Fruit fly (Drosophila melanogaster) whole organism, prepupa: Measurements from ENCODE around the gene dsd.

Experiments
- Blimp-1 ChIP-seq: fragments of 200-800 bp; sonication (Bioruptor generic); optimal IDR thresholded peaks from 3 replicates; lab custom pipeline; 2017; ENCODE audit warnings: missing biosample characterization, missing genetic modification characterization, mild to moderate bottlenecking, moderate library complexity, missing genetic modification reagents
- CG10631 ChIP-seq: fragments of 200-800 bp; sonication (Bioruptor generic); optimal IDR thresholded peaks from 2 replicates; lab custom pipeline; 2016; ENCODE audit warnings: missing biosample characterization, missing genetic modification characterization
- CG11294 ChIP-seq: fragments of 200-800 bp; sonication (Bioruptor generic); IDR thresholded peaks from 2 replicates; pipeline ENCODE4 v1.3.6; 2022; ENCODE audit warnings: missing biosample characterization, missing genetic modification characterization
- CG11762 ChIP-seq: fragments of 200-800 bp; sonication (Bioruptor generic); optimal IDR thresholded peaks from 3 replicates; lab custom pipeline; 2016; ENCODE audit warnings: missing biosample characterization, missing genetic modification characterization; ENCODE audit not compliant: insufficient read depth
- CG11902 ChIP-seq: fragments of 200-800 bp; sonication (Bioruptor generic); optimal IDR thresholded peaks from 3 replicates; lab custom pipeline; 2016; ENCODE audit warnings: missing biosample characterization, missing genetic modification characterization
- CG15336 ChIP-seq: fragments of 200-800 bp; sonication (Bioruptor generic); IDR thresholded peaks from 2 replicates; pipeline ENCODE4 v1.3.6; 2022; ENCODE audit warnings: missing biosample characterization, missing genetic modification characterization
- CG3032 ChIP-seq: fragments of 200-800 bp; optimal IDR thresholded peaks from 2 replicates; lab custom pipeline; 2019; ENCODE audit warnings: missing biosample characterization, mild to moderate bottlenecking, missing genetic modification characterization, moderate library complexity
- CG31627 ChIP-seq: fragments of 200-800 bp; sonication (Bioruptor generic); optimal IDR thresholded peaks from 3 replicates; lab custom pipeline; 2016; ENCODE audit warnings: missing biosample characterization, missing genetic modification characterization
- CG34406 ChIP-seq: fragments of 200-800 bp; sonication (Bioruptor generic); optimal IDR thresholded peaks from 3 replicates; lab custom pipeline; 2016; ENCODE audit warnings: missing biosample characterization, missing genetic modification characterization
- CG3919 ChIP-seq: fragments of 200-800 bp; sonication (Bioruptor generic); optimal IDR thresholded peaks from 3 replicates; lab custom pipeline; 2016; ENCODE audit warnings: missing biosample characterization, missing genetic modification characterization
- CG4318 ChIP-seq: fragments of 200-800 bp; sonication (Bioruptor generic); optimal IDR thresholded peaks from 3 replicates; lab custom pipeline; 2017; ENCODE audit warnings: missing biosample characterization, mild to moderate bottlenecking, missing genetic modification characterization
- CG6163 ChIP-seq: fragments of 200-800 bp; sonication (Bioruptor generic); IDR thresholded peaks from 3 replicates; pipeline ENCODE4 v1.3.6; 2022; ENCODE audit warnings: missing biosample characterization, missing genetic modification characterization
- CG6276 ChIP-seq: fragments of 200-800 bp; sonication (Bioruptor generic); optimal IDR thresholded peaks from 2 replicates; lab custom pipeline; 2017; ENCODE audit warnings: missing biosample characterization, mild to moderate bottlenecking, missing genetic modification characterization
- CG6792 ChIP-seq: fragments of 200-800 bp; sonication (Bioruptor generic); optimal IDR thresholded peaks from 3 replicates; lab custom pipeline; 2016; ENCODE audit warnings: missing biosample characterization, missing genetic modification characterization
- CG6808 ChIP-seq: fragments of 200-800 bp; sonication (Bioruptor generic); optimal IDR thresholded peaks from 3 replicates; lab custom pipeline; 2017; ENCODE audit warnings: missing biosample characterization, missing genetic modification characterization, mild to moderate bottlenecking, moderate library complexity, missing genetic modification reagents
- CG6854 ChIP-seq: fragments of 200-800 bp; sonication (Bioruptor generic); optimal IDR thresholded peaks from 2 replicates; lab custom pipeline; 2017; ENCODE audit warnings: missing biosample characterization, mild to moderate bottlenecking, missing genetic modification characterization
- CG8319 ChIP-seq: fragments of 200-800 bp; sonication (Bioruptor generic); optimal IDR thresholded peaks from 3 replicates; lab custom pipeline; 2016; ENCODE audit warnings: missing biosample characterization, missing genetic modification characterization
- CG8632 ChIP-seq: fragments of 200-800 bp; sonication (Bioruptor generic); optimal IDR thresholded peaks from 3 replicates; lab custom pipeline; 2016; ENCODE audit warnings: missing biosample characterization, missing genetic modification characterization
- CG9139 ChIP-seq: fragments of 200-800 bp; sonication (Bioruptor generic); optimal IDR thresholded peaks from 3 replicates; lab custom pipeline; 2017; ENCODE audit warnings: missing biosample characterization, mild to moderate bottlenecking, missing genetic modification characterization
- Eip75B ChIP-seq: fragments of 200-800 bp; sonication (Bioruptor generic); optimal IDR thresholded peaks from 3 replicates; lab custom pipeline; 2016; ENCODE audit warnings: missing biosample characterization, missing genetic modification characterization
- Eip93F ChIP-seq: fragments of 200-800 bp; sonication (Bioruptor generic); optimal IDR thresholded peaks from 2 replicates; lab custom pipeline; 2016; ENCODE audit warnings: missing biosample characterization, mild to moderate bottlenecking, missing genetic modification characterization
- Ets21C ChIP-seq: fragments of 200-800 bp; sonication (Bioruptor generic); optimal IDR thresholded peaks from 3 replicates; lab custom pipeline; 2016; ENCODE audit warnings: missing biosample characterization, missing genetic modification characterization
- Ets96B ChIP-seq: fragments of 200-800 bp; optimal IDR thresholded peaks from 2 replicates; lab custom pipeline; 2019; ENCODE audit warnings: missing biosample characterization, mild to moderate bottlenecking, missing genetic modification characterization, moderate library complexity
- Hr38 ChIP-seq: sonication (Bioruptor generic); optimal IDR thresholded peaks from 2 replicates; lab custom pipeline; 2016; ENCODE audit warnings: missing biosample characterization, missing genetic modification characterization
- Hr39 ChIP-seq: fragments of 200-800 bp; sonication (Bioruptor generic); optimal IDR thresholded peaks from 2 replicates; lab custom pipeline; 2016; ENCODE audit warnings: missing biosample characterization, missing genetic modification characterization
- Hr4 ChIP-seq: fragments of 200-800 bp; sonication (Bioruptor generic); optimal IDR thresholded peaks from 3 replicates; lab custom pipeline; 2016; ENCODE audit warnings: missing biosample characterization, missing genetic modification characterization
- Lpt ChIP-seq: fragments of 200-800 bp; sonication (Bioruptor generic); optimal IDR thresholded peaks from 3 replicates; lab custom pipeline; 2016; ENCODE audit warnings: missing biosample characterization, missing genetic modification characterization
- Met ChIP-seq: fragments of 200-800 bp; sonication (Bioruptor generic); optimal IDR thresholded peaks from 3 replicates; lab custom pipeline; 2016; ENCODE audit warnings: missing biosample characterization, missing genetic modification characterization
- OdsH ChIP-seq: fragments of 200-800 bp; sonication (Bioruptor generic); optimal IDR thresholded peaks from 3 replicates; lab custom pipeline; 2016; ENCODE audit warnings: missing biosample characterization, missing genetic modification characterization
- Smox ChIP-seq: fragments of 200-800 bp; sonication (Bioruptor generic); optimal IDR thresholded peaks from 3 replicates; lab custom pipeline; 2016; ENCODE audit warnings: missing biosample characterization, missing genetic modification characterization
- Sox102F ChIP-seq: fragments of 200-800 bp; sonication (Bioruptor generic); optimal IDR thresholded peaks from 2 replicates; lab custom pipeline; 2016; ENCODE audit warnings: missing biosample characterization, mild to moderate bottlenecking, missing genetic modification characterization
- Sox14 ChIP-seq: fragments of 200-800 bp; sonication (Bioruptor generic); optimal IDR thresholded peaks from 3 replicates; lab custom pipeline; 2016; ENCODE audit warnings: missing biosample characterization, missing genetic modification characterization
- Sox15 ChIP-seq: fragments of 200-800 bp; sonication (Bioruptor generic); optimal IDR thresholded peaks from 3 replicates; lab custom pipeline; 2016; ENCODE audit warnings: missing biosample characterization, missing genetic modification characterization
- achi ChIP-seq: fragments of 200-800 bp; sonication (Bioruptor generic); optimal IDR thresholded peaks from 3 replicates; lab custom pipeline; 2016; ENCODE audit warnings: missing biosample characterization, missing genetic modification characterization
- eg ChIP-seq: fragments of 200-800 bp; sonication (Bioruptor generic); IDR thresholded peaks from 3 replicates; pipeline ENCODE4 v1.3.6; 2022; ENCODE audit warnings: missing biosample characterization, missing genetic modification characterization
- esn ChIP-seq: fragments of 200-800 bp; sonication (Bioruptor generic); optimal IDR thresholded peaks from 2 replicates; lab custom pipeline; 2016; ENCODE audit warnings: missing biosample characterization, mild to moderate bottlenecking, missing genetic modification characterization, moderate library complexity
- fd85E ChIP-seq: fragments of 200-800 bp; sonication (Bioruptor generic); optimal IDR thresholded peaks from 3 replicates; lab custom pipeline; 2016; ENCODE audit warnings: missing biosample characterization, missing genetic modification characterization
- fkh ChIP-seq: fragments of 200-800 bp; sonication (Bioruptor generic); optimal IDR thresholded peaks from 3 replicates; lab custom pipeline; 2017; ENCODE audit warnings: missing biosample characterization, mild to moderate bottlenecking, missing genetic modification characterization, moderate library complexity
- net ChIP-seq: fragments of 200-800 bp; sonication (Bioruptor generic); optimal IDR thresholded peaks from 3 replicates; lab custom pipeline; 2016; ENCODE audit warnings: missing biosample characterization, missing genetic modification characterization
- pdm3 ChIP-seq: fragments of 200-800 bp; sonication (Bioruptor generic); optimal IDR thresholded peaks from 3 replicates; lab custom pipeline; 2016; ENCODE audit warnings: missing biosample characterization, missing genetic modification characterization
- salr ChIP-seq, 2 experiments: fragments of 200-800 bp; sonication (Bioruptor generic); optimal IDR thresholded peaks; 3 replicates each; lab custom pipeline; 2016 to 2018; ENCODE audit warnings: missing biosample characterization in 2 of 2, missing genetic modification characterization in 2 of 2, mild to moderate bottlenecking in 1 of 2
- spab ChIP-seq: fragments of 200-800 bp; sonication (Bioruptor generic); optimal IDR thresholded peaks from 2 replicates; lab custom pipeline; 2017; ENCODE audit warnings: missing biosample characterization, mild to moderate bottlenecking, missing genetic modification characterization, missing genetic modification reagents
- ss ChIP-seq, 2 experiments: fragments of 200-800 bp; sonication (Bioruptor generic); optimal IDR thresholded peaks; 2 replicates in 1 of 2; 3 replicates in 1 of 2; lab custom pipeline; 2017 to 2018; ENCODE audit warnings: mild to moderate bottlenecking in 2 of 2, missing biosample characterization in 2 of 2, missing genetic modification characterization in 2 of 2, moderate library complexity in 1 of 2
- svp ChIP-seq: fragments of 200-800 bp; sonication (Bioruptor generic); peaks from one replicate; lab custom pipeline; 2016; ENCODE audit warnings: missing biosample characterization, missing genetic modification characterization
- topi ChIP-seq: fragments of 200-800 bp; sonication (Bioruptor generic); optimal IDR thresholded peaks from 3 replicates; lab custom pipeline; 2016; ENCODE audit warnings: missing biosample characterization, missing genetic modification characterization
- vri ChIP-seq: fragments of 200-800 bp; sonication (Bioruptor generic); optimal IDR thresholded peaks from 3 replicates; lab custom pipeline; 2016; ENCODE audit warnings: missing biosample characterization, mild to moderate bottlenecking, missing genetic modification characterization

Gene dsd

DNA sequence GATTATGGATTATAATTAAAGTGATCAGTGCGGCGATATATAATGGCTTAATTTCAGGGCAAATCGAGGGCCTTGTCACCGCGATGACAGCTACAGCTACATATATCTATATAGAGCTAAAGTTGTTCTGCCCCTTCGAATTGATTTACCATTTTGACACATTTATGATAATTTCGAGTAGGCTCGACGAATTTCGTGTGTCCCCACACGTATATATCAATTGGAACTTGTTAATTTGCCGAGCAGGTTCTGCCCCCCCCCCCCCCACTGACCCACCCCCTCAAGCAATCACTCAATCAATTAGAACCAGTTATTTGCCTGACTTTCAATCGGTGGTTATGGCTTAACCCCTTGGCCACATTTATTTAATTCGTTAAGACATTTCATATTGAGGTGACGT is 27.8 kb downstream of the dsd start:
- TF ChIP-seq spab (GFP tag; lab: Kevin White, UChicago) (no peak), Sox14 (GFP tag; lab: Kevin White, UChicago) (no peak), CG3919 (no peak), topi (GFP tag; lab: Kevin White, UChicago) (no peak), fkh (GFP tag; lab: Kevin White, UChicago) (peak; percentile 29)
- TF ChIP-seq, all 60 proteins: peak for 1

DNA sequence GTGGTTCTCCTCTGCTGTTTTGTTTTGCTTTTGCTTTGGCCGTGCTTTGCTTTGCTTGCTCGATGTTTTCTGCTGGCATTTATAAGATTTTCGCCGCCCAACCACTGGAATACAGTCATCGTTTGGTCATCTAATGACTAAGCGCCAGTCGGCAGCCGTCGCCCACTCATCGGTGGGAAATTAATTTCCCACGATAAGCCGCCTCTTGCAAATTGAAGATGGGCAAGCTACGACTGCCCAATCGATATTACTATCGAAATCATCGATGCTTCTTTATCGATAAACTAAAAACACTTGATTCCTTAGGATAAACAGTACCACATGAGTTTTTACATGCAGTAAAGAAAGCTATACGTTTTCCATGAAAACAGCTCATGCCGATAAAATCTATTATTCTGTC is 36.5 kb downstream of the dsd start:
- no peak for TF ChIP-seq Ets21C (GFP tag; lab: Kevin White, UChicago)
- no peak for TF ChIP-seq Met (GFP tag; lab: Kevin White, UChicago)
- TF ChIP-seq fkh (GFP tag; lab: Kevin White, UChicago) = no peak
- no peak for TF ChIP-seq CG11762 (GFP tag; lab: Kevin White, UChicago)
- TF ChIP-seq CG6808 = no peak
- no peak for TF ChIP-seq Hr39 (GFP tag; lab: Kevin White, UChicago)
- TF ChIP-seq CG4318 (GFP tag; lab: Kevin White, UChicago) = no peak
- TF ChIP-seq CG34406 (GFP tag; lab: Kevin White, UChicago) = no peak
- TF ChIP-seq Sox15 (GFP tag; lab: Kevin White, UChicago) = no peak
- no peak for TF ChIP-seq salr (GFP tag; optimal IDR thresholded peaks at IDR 0.05; lab: Kevin White, UChicago)
- no peak for TF ChIP-seq Smox (GFP tag; lab: Kevin White, UChicago)
- TF ChIP-seq spab (GFP tag; lab: Kevin White, UChicago) = no peak
- TF ChIP-seq OdsH (GFP tag; lab: Kevin White, UChicago) = no peak
- no peak for TF ChIP-seq achi (GFP tag; lab: Kevin White, UChicago)
- TF ChIP-seq, all 60 proteins: peak for 0

DNA sequence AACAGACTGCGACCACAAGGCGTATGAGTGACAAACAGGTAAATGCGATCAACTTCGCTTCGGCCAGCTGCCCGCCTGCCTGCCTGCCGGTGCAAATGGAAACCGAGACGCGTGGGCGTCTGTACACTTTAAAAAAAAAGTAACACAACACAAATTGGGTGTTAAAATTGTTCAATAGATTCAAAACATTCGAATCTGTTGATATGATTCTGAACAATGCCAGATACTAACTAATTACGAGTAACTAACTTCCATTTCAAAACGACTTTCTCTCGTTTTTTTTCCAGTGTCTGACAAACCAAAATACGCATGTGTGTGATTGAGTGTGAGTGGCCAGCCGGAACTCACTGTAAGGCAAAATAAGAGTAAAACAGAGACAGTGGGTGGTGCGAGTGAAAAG is 37.5 kb downstream of the dsd start:
- TF ChIP-seq fd85E (peak; percentile 80), ss (GFP tag; optimal IDR thresholded peaks at IDR 0.05; lab: Kevin White, UChicago) (peak in 1 of 2 experiments; percentile 81), CG11762 (GFP tag; lab: Kevin White, UChicago) (peak; percentile 87), CG4318 (GFP tag; lab: Kevin White, UChicago) (no peak), CG8319 (GFP tag; lab: Kevin White, UChicago) (peak; percentile 85), CG9139 (GFP tag; lab: Kevin White, UChicago) (peak; percentile 53), svp (GFP tag; lab: Kevin White, UChicago) (no peak), esn (GFP tag; lab: Kevin White, UChicago) (peak; percentile 87), CG34406 (GFP tag; lab: Kevin White, UChicago) (no peak), salr (GFP tag; optimal IDR thresholded peaks at IDR 0.05; lab: Kevin White, UChicago) (peak in 1 of 2 experiments; percentile 32), Sox14 (GFP tag; lab: Kevin White, UChicago) (peak; percentile 88), Lpt (GFP tag; lab: Kevin White, UChicago) (peak; percentile 94), pdm3 (peak; percentile 87), CG15336 (peak; percentile 97), Hr4 (GFP tag; lab: Kevin White, UChicago) (peak; percentile 96), Ets96B (tag; lab: Kevin White, UChicago) (peak; percentile 81), CG31627 (GFP tag; lab: Kevin White, UChicago) (peak; percentile 89), fkh (GFP tag; lab: Kevin White, UChicago) (no peak), CG6854 (GFP tag; lab: Kevin White, UChicago) (peak; percentile 70), CG6792 (GFP tag; lab: Kevin White, UChicago) (peak; percentile 84), CG6808 (peak; percentile 74), Hr38 (GFP tag; lab: Kevin White, UChicago) (peak; percentile 61), topi (GFP tag; lab: Kevin White, UChicago) (peak; percentile 95), CG11294 (GFP tag; lab: Robert Waterston, UW) (peak; percentile 93), CG8632 (GFP tag; lab: Kevin White, UChicago) (peak; percentile 74), Ets21C (GFP tag; lab: Kevin White, UChicago) (no peak), eg (peak; percentile 98), CG11902 (GFP tag; lab: Kevin White, UChicago) (peak; percentile 92), Eip75B (no peak), Sox102F (GFP tag; lab: Kevin White, UChicago) (no peak), CG6276 (GFP tag; lab: Kevin White, UChicago) (peak; percentile 94), net (GFP tag; lab: Kevin White, UChicago) (peak; percentile 89), CG6163 (GFP tag; lab: Robert Waterston, UW) (peak; percentile 95), Blimp-1 (GFP tag; lab: Kevin White, UChicago) (peak; percentile 70), Smox (GFP tag; lab: Kevin White, UChicago) (no peak), vri (GFP tag; lab: Kevin White, UChicago) (peak; percentile 69), CG3032 (peak; percentile 67), Eip93F (peak; percentile 45), CG10631 (GFP tag; lab: Kevin White, UChicago) (peak; percentile 77), achi (GFP tag; lab: Kevin White, UChicago) (peak; percentile 93)
